Fruit fly (Drosophila melanogaster) whole organism, larva: ENCODE data around the gene CG4822.

Experiments used
- noc ChIP-seq: fragments of 200-800 bp; sonication (Bioruptor generic); optimal IDR thresholded peaks from 3 replicates; lab custom pipeline; 2019; ENCODE audit warnings: missing biosample characterization, mild to moderate bottlenecking, missing genetic modification characterization, moderate library complexity

The CG4822 gene

DNA sequence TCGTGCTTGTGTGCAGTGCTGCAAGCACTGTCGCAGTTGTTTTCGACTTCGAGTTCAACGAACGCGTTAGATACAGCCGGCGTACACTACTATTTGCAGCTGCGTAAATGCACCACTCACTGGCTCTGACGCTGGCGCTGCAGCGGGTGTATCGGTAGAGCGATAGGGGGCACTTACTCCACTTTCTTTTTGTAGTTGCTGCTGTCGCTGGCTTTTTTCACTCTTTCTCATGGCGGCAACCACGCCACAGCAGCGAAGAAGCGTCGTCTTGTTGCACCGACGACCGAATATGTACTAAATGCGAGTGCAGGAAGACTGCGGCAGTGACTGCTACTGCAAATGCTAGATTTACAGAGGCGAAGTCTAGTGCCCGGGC lies at the start of gene CG4822:
CG4822 (minus strand) TSS at position 299 of the 376 bp plus-strand sequence.
- TF ChIP-seq noc (tag; lab: Kevin White, UChicago), result no peak

- TF ChIP-seq noc (tag; lab: Kevin White, UChicago), result peak; percentile 27
These were observed 48.8 kb upstream of the CG4822 start for dm6 chr2L:170383-170782.

DNA sequence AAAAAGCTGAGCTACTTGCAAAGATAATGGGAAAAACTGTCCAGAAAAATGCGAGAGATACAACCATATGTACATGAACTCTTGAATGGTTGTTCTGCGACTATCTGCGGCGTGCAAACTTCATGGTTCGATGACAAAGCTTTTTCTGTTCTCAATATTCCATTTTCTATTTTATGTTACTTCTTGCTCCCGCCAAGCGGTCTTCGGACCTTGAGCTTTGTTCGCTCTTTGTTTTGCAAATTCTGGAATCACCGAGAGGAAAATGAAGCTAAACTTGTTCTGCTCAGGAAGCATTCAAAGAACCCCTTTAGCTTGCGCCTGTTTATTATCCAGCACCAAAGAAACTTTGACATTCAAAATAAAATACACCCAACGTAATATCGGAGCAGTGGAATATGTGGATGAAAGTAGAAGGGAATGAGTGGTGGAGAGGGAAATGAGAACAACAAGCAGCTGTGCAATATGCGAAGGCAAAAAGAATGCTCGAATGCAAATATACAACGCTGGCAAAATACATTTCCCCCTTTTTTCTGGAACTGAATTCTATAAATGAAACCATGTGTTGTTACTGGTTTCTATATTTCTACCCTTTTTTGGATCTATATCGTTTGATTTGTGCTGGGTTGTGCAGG lies 46.8 kb upstream of the CG4822 start:
- TF ChIP-seq noc (tag; lab: Kevin White, UChicago), result no peak

DNA sequence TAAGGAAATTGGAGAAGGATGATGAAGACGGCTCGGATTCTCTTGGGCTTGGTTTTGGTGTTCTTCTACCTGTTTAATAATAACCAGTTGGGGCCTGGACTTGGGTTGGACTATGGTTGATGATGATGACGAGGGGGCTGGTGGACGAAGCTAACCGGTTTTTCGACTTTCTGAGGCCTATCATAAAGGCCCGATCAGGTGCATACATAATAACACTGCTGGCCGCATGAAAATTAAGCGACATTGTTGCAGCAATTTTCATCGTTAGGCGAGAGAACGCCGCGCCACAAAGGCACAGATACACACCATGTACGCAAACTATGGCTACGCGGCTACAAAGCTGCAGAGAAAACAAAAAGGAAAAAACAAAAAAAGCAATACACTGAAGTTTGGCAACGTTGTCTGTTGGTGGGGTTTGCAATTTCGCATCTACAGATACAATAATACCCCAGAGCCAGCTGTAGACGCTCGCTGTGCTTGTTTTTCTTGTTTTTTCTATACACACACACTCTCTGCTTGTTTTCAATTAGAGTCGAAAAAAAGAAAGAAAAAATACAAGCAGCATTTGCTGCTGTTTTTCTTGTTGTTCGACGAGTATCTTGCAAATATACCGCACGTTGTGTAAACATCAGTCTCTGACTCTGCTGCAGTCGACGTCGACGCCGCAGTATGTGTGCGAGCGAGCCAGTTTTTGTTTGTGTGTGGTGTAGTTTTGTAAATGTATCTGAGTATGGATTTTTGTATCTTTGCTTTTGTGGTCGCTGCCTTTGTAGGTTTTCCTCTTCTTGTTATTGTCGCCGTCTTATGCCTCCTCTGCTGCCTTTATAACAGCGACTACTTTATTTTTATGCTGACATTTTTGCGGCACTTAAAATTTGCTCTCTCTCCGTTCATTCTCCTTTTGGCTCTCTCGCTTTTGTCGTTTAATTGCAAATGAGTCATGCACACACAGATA lies 44.8 kb upstream of the CG4822 start:
- peak; percentile 93 for TF ChIP-seq noc (tag; lab: Kevin White, UChicago)

DNA sequence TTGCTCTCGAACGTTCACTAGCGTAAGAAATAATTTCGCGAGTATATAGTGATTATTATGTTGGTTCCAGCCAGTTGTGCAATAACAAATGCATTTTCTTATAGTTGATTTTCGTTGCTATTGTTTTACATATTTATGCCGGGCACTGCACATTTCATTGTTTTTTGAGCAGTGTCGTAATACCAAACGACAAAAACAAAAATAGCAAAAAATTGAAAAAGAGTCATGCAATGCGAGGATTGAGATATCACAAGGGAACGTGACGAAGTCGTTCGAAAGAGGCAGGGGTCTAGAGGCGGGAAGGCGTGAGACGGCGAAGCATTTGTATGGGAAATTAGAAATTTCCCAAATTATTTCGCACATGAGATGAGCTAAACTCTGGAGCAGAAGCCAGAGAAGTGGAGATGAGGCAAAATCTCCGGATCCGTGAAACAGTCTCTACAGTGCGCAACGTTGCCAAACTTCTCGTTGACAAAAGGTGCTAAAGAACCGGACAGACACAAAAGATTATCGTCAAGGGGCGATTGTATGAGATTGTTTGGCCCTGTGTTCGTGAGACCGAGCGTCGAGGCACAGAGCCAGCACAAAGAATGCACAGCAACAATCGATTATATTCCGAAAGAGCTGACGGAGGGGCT lies 43.8 kb upstream of the CG4822 start:
- TF ChIP-seq noc (tag; lab: Kevin White, UChicago), result no peak

dm6 chr2L:163229-163628 lies 41.7 kb upstream of the CG4822 start:
- peak; percentile 12 for TF ChIP-seq noc (tag; lab: Kevin White, UChicago)

DNA sequence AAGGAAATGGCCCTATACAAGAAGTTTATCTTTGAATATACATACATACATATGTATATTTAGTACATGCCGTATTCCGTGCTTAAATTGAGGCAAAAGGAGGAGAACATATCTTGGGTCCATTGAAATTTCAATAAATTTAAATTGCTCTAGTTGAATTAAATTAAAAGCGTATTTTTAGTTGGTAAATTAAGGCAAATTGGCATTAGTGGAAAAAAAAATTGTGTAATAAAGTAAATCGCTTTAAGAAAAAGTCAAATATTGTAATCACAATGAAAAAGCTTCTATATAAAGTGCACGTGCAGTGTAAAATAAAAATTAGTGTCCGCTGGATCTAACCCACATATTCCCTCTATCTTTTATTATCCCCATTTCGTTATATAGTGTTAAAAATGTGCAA lies 40.7 kb upstream of the CG4822 start:
- TF ChIP-seq noc (tag; lab: Kevin White, UChicago), result no peak

DNA sequence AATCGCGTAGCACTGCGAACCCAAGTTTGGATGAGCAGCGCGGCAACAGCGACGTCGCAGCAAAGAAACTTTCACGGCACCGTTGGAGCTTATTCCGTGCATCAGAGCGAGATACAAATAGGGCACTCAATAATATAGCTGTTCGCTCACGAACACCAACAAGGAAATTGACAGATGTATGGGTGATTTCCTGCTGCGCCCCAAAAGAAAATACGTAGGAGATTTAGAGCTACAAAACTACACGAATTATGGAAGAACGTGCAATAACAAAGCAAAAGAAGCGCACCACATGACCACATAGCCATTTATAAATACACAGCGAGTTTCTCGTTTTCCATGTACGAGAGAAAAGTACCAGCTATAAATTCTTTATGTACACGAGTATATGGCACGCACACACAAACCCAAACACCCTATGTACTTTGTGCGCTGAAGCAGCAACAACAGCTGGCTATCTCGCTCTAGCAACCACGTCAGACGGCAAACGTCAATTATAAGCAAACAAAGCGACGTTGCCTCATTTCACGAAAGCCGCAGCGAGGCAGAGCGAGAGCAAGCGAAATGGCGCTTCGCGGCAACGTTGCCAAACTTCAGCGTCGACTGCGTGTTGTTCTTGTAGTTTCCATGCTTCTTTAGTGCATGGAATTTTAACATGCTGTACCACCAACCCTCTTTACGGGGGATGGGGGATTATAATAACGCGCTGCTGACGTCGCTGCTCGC lies 40.1 kb upstream of the CG4822 start:
- peak; percentile 39 for TF ChIP-seq noc (tag; lab: Kevin White, UChicago)

- peak; percentile 77 for TF ChIP-seq noc (tag; lab: Kevin White, UChicago)
These were observed 39.3 kb upstream of the CG4822 start for dm6 chr2L:160581-161452.

- TF ChIP-seq noc (tag; lab: Kevin White, UChicago), result peak; percentile 50
These were observed 37.2 kb upstream of the CG4822 start, which contains the start of the genes CG33635 and spen for dm6 chr2L:158649-159257. Gene CG33635, minus strand, starts transcription at chr2L:158664. Gene spen, plus strand, starts transcription at chr2L:159032.

DNA sequence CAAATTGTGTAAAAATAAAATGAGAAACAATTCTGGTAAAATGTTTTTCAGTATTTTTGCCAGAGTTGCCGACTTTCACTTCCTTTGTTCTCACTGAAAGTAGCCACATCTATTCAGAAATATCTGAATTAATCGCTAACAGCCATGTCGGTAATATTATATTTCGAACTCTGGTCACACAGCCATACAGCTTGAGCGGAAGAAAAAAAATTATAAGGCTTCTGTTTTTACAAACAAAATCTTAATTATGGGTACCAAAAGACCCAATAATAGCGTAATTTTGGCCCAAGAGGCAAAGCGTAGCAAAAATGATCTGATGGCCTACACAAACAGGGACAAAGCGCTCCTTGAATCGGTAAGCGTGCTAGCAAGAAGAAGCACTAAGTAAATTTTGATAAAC lies 34.4 kb upstream of the CG4822 start, which contains the start of gene CG3436:
CG3436 (plus strand) TSS at position 36 of the 400 bp plus-strand sequence.
- TF ChIP-seq noc (tag; lab: Kevin White, UChicago), result no peak

- no peak for TF ChIP-seq noc (tag; lab: Kevin White, UChicago)
These were observed 33.7 kb upstream of the CG4822 start, which contains the start of gene Pus10 for dm6 chr2L:155215-155712. Gene Pus10, minus strand, starts transcription at chr2L:155305.

DNA sequence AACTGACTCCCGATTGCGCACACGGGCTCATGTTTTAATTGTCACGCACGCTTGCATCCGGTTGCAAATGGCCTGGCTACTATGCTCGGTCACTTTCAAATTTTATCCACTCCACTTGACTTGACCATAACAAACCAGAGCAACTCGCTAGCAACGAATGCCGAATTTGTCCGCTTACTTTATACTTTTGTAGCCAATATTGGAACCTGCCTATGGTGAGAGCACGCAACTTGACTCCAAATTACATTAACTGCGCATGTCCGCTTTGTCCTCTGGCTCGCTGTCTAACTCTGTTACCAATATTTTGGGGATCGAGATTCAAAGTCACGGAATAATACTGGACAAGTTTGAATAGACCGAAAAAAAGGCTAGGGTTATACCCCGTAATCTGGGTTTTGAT lies 31.6 kb upstream of the CG4822 start, which contains the start of gene CG42399:
CG42399 (minus strand) TSS at position 159 of the 400 bp plus-strand sequence.
- TF ChIP-seq noc (tag; lab: Kevin White, UChicago), result no peak
